Fruit fly (Drosophila melanogaster) whole organism, adult: Measurements from ENCODE around the gene mGluR.

Experiments
- CG14711 ChIP-seq: fragments of 200-800 bp; sonication (Bioruptor generic); optimal IDR thresholded peaks from 2 replicates; lab custom pipeline; 2018; ENCODE audit warnings: missing biosample characterization, mild to moderate bottlenecking, missing genetic modification characterization, moderate library complexity
- CG1620 ChIP-seq: fragments of 200-800 bp; sonication (Bioruptor generic); optimal IDR thresholded peaks from 2 replicates; lab custom pipeline; 2016; ENCODE audit warnings: missing biosample characterization, missing genetic modification characterization

dm6 chr4:904667-905066 lies 32.0 kb upstream of the mGluR start:
- no peak for TF ChIP-seq CG1620 (GFP tag; lab: Kevin White, UChicago)
- no peak for TF ChIP-seq CG14711 (tag; lab: Kevin White, UChicago)
